Fruit fly (Drosophila melanogaster) whole organism, embryonic: Measurements from ENCODE around the gene CG31551.

Experiments
- Atf6 ChIP-seq: fragments of 200-800 bp; sonication (Bioruptor generic); IDR thresholded peaks from 2 replicates; pipeline ENCODE4 v1.3.6; 2022; ENCODE audit warnings: missing biosample characterization, missing genetic modification characterization
- Bgb ChIP-seq: fragments of 200-800 bp; sonication (Bioruptor generic); IDR thresholded peaks from 2 replicates; pipeline ENCODE4 v1.3.6; 2022; ENCODE audit warnings: missing biosample characterization, missing genetic modification characterization; ENCODE audit not compliant: partially characterized antibody
- BtbVII ChIP-seq: fragments of 200-800 bp; sonication (Bioruptor generic); optimal IDR thresholded peaks from 3 replicates; lab custom pipeline; 2017; ENCODE audit warnings: missing biosample characterization, mild to moderate bottlenecking, missing genetic modification characterization
- Bteb2 ChIP-seq: fragments of 200-800 bp; sonication (Bioruptor generic); optimal IDR thresholded peaks from 2 replicates; lab custom pipeline; 2016; ENCODE audit warnings: missing biosample characterization, missing genetic modification characterization
- CG10543 ChIP-seq: fragments of 200-800 bp; sonication (Bioruptor generic); optimal IDR thresholded peaks from 3 replicates; lab custom pipeline; 2017; ENCODE audit warnings: missing biosample characterization, mild to moderate bottlenecking, missing genetic modification characterization, moderate library complexity
- CG11560 ChIP-seq: fragments of 200-800 bp; sonication (Bioruptor generic); IDR thresholded peaks from 3 replicates; pipeline ENCODE4 v1.3.6; 2022; ENCODE audit warnings: missing biosample characterization, missing genetic modification characterization
- CG14860 ChIP-seq: fragments of 200-800 bp; sonication (Bioruptor generic); IDR thresholded peaks from 3 replicates; pipeline ENCODE4 v1.3.6; 2022; ENCODE audit warnings: missing biosample characterization, missing genetic modification characterization; ENCODE audit not compliant: partially characterized antibody
- CG15011 ChIP-seq: fragments of 200-800 bp; sonication (Bioruptor generic); optimal IDR thresholded peaks from 3 replicates; lab custom pipeline; 2018; ENCODE audit warnings: missing biosample characterization, mild to moderate bottlenecking, missing genetic modification characterization
- CG1529 ChIP-seq: fragments of 200-800 bp; sonication (Bioruptor generic); optimal IDR thresholded peaks from 3 replicates; lab custom pipeline; 2018; ENCODE audit warnings: missing biosample characterization, missing genetic modification characterization
- CG1603 ChIP-seq: fragments of 200-800 bp; sonication (Bioruptor generic); optimal IDR thresholded peaks from 2 replicates; lab custom pipeline; 2019; ENCODE audit warnings: missing biosample characterization, mild to moderate bottlenecking, missing genetic modification characterization, moderate library complexity
- CG16813 ChIP-seq: fragments of 200-800 bp; sonication (Bioruptor generic); IDR thresholded peaks from 3 replicates; pipeline ENCODE4 v1.3.6; 2022; ENCODE audit warnings: missing biosample characterization, missing genetic modification characterization; ENCODE audit not compliant: partially characterized antibody
- CG17612 ChIP-seq: fragments of 200-800 bp; sonication (Bioruptor generic); IDR thresholded peaks from 2 replicates; pipeline ENCODE4 v1.3.6; 2022; ENCODE audit warnings: missing biosample characterization, missing genetic modification characterization
- CG2129 ChIP-seq: fragments of 200-800 bp; sonication (Bioruptor generic); IDR thresholded peaks from 2 replicates; pipeline ENCODE4 v1.3.6; 2022; ENCODE audit warnings: missing biosample characterization, missing genetic modification characterization; ENCODE audit not compliant: partially characterized antibody
- CG3163 ChIP-seq: fragments of 200-800 bp; sonication (Bioruptor generic); optimal IDR thresholded peaks from 3 replicates; lab custom pipeline; 2016; ENCODE audit warnings: missing biosample characterization, missing genetic modification characterization
- CG5180 ChIP-seq: fragments of 200-800 bp; sonication (Bioruptor generic); optimal IDR thresholded peaks from 3 replicates; lab custom pipeline; 2017; ENCODE audit warnings: missing biosample characterization, missing genetic modification characterization, mild to moderate bottlenecking, moderate library complexity, missing genetic modification reagents
- CG6272 ChIP-seq: fragments of 200-800 bp; sonication (Bioruptor generic); IDR thresholded peaks from 2 replicates; pipeline ENCODE4 v1.3.6; 2022; ENCODE audit warnings: missing biosample characterization, missing genetic modification characterization
- CG6689 ChIP-seq: fragments of 200-800 bp; sonication (Bioruptor generic); IDR thresholded peaks from 2 replicates; pipeline ENCODE4 v1.3.6; 2022; ENCODE audit warnings: missing biosample characterization, missing genetic modification characterization
- CG8290 ChIP-seq, 3 experiments: fragments of 200-800 bp; sonication (Bioruptor generic); optimal IDR thresholded peaks; 2 replicates each; lab custom pipeline; 2016 to 2019; ENCODE audit warnings: missing biosample characterization in 3 of 3, missing genetic modification characterization in 3 of 3, mild to moderate bottlenecking in 2 of 3, moderate library complexity in 1 of 3
- CG9876 ChIP-seq: fragments of 200-800 bp; sonication (Bioruptor generic); optimal IDR thresholded peaks from 2 replicates; lab custom pipeline; 2016; ENCODE audit warnings: missing biosample characterization, missing genetic modification characterization
- CoRest ChIP-seq: fragments of 200-800 bp; sonication (Bioruptor generic); optimal IDR thresholded peaks from 3 replicates; lab custom pipeline; 2018; ENCODE audit warnings: missing biosample characterization, mild to moderate bottlenecking, missing genetic modification characterization, moderate library complexity
- Dip3 ChIP-seq: fragments of 200-800 bp; sonication (Bioruptor generic); optimal IDR thresholded peaks from 3 replicates; lab custom pipeline; 2016; ENCODE audit warnings: missing biosample characterization, missing genetic modification characterization
- Dref ChIP-seq: fragments of 200-800 bp; sonication (Bioruptor generic); IDR thresholded peaks from 2 replicates; pipeline ENCODE4 v1.3.6; 2022; ENCODE audit warnings: missing biosample characterization, missing genetic modification characterization
- Hsf ChIP-seq: fragments of 200-800 bp; sonication (Bioruptor generic); optimal IDR thresholded peaks from 3 replicates; lab custom pipeline; 2016; ENCODE audit warnings: missing biosample characterization, missing genetic modification characterization
- NK7.1 ChIP-seq: fragments of 200-800 bp; sonication (Bioruptor generic); optimal IDR thresholded peaks from 3 replicates; lab custom pipeline; 2016; ENCODE audit warnings: missing biosample characterization, missing genetic modification characterization
- Scr ChIP-seq: fragments of 200-800 bp; sonication (Bioruptor generic); IDR thresholded peaks from 2 replicates; pipeline ENCODE4 v1.3.6; 2022; ENCODE audit warnings: missing biosample characterization, missing genetic modification characterization; ENCODE audit not compliant: partially characterized antibody
- Ssrp ChIP-seq: fragments of 200-800 bp; sonication (Bioruptor generic); optimal IDR thresholded peaks from 2 replicates; lab custom pipeline; 2018; ENCODE audit warnings: missing biosample characterization, mild to moderate bottlenecking, missing genetic modification characterization, moderate library complexity
- Stat92E ChIP-seq, 3 experiments: fragments of >200 bp in 2 of 3; fragments of 200-800 bp in 1 of 3; sonication (Bioruptor generic) in 1 of 3; optimal IDR thresholded peaks; 2 replicates each; lab custom pipeline; 2017 to 2019; ENCODE audit warnings: missing biosample characterization in 3 of 3, missing genetic modification characterization in 3 of 3, mild to moderate bottlenecking in 1 of 3, moderate library complexity in 1 of 3
- ato ChIP-seq: fragments of 200-800 bp; sonication (Bioruptor generic); IDR thresholded peaks from 2 replicates; pipeline ENCODE4 v1.3.6; 2022; ENCODE audit warnings: missing biosample characterization, missing genetic modification characterization; ENCODE audit not compliant: partially characterized antibody
- bbx ChIP-seq: fragments of 200-800 bp; sonication (Bioruptor generic); IDR thresholded peaks from 2 replicates; pipeline ENCODE4 v1.3.6; 2022; ENCODE audit warnings: missing biosample characterization, missing genetic modification characterization; ENCODE audit not compliant: partially characterized antibody
- cad ChIP-seq: fragments of >200 bp; optimal IDR thresholded peaks from 2 replicates; lab custom pipeline; 2017; ENCODE audit warnings: missing biosample characterization, missing genetic modification characterization
- crp ChIP-seq, 2 experiments: fragments of 200-800 bp; sonication (Bioruptor generic); optimal IDR thresholded peaks; 2 replicates in 1 of 2; 3 replicates in 1 of 2; lab custom pipeline; 2017; ENCODE audit warnings: missing biosample characterization in 2 of 2, missing genetic modification characterization in 2 of 2, mild to moderate bottlenecking in 1 of 2, moderate library complexity in 1 of 2
- gem ChIP-seq: fragments of 200-800 bp; sonication (Bioruptor generic); optimal IDR thresholded peaks from 2 replicates; lab custom pipeline; 2019; ENCODE audit warnings: missing biosample characterization, mild to moderate bottlenecking, missing genetic modification characterization, moderate library complexity
- h ChIP-seq: fragments of >200 bp; optimal IDR thresholded peaks from 2 replicates; lab custom pipeline; 2017
- hb ChIP-seq: fragments of 200-800 bp; sonication (Bioruptor generic); IDR thresholded peaks from 3 replicates; pipeline ENCODE4 v1.3.6; 2022; ENCODE audit warnings: missing biosample characterization, missing genetic modification characterization; ENCODE audit not compliant: partially characterized antibody
- kni ChIP-seq: fragments of 200-800 bp; sonication (Bioruptor generic); optimal IDR thresholded peaks from 3 replicates; lab custom pipeline; 2017; ENCODE audit warnings: mild to moderate bottlenecking, missing biosample characterization, missing genetic modification reagents, missing genetic modification characterization
- pnt ChIP-seq: fragments of 200-800 bp; sonication (Bioruptor generic); optimal IDR thresholded peaks from 3 replicates; lab custom pipeline; 2016; ENCODE audit warnings: missing biosample characterization, missing genetic modification characterization
- row ChIP-seq: fragments of 200-800 bp; sonication (Bioruptor generic); IDR thresholded peaks from 3 replicates; pipeline ENCODE4 v1.3.6; 2022; ENCODE audit warnings: missing biosample characterization, missing genetic modification characterization
- sim ChIP-seq: fragments of 200-800 bp; sonication (Bioruptor generic); IDR thresholded peaks from 2 replicates; pipeline ENCODE4 v1.3.6; 2022; ENCODE audit warnings: missing biosample characterization, missing genetic modification characterization
- sisA ChIP-seq: fragments of 200-800 bp; sonication (Bioruptor generic); IDR thresholded peaks from 2 replicates; pipeline ENCODE4 v1.3.6; 2022; ENCODE audit warnings: missing biosample characterization, missing genetic modification characterization
- sob ChIP-seq: fragments of 200-800 bp; sonication (Bioruptor generic); IDR thresholded peaks from 2 replicates; pipeline ENCODE4 v1.3.6; 2022; ENCODE audit warnings: missing biosample characterization, missing genetic modification characterization
- stc ChIP-seq: fragments of 200-800 bp; sonication (Bioruptor generic); IDR thresholded peaks from 2 replicates; pipeline ENCODE4 v1.3.6; 2022; ENCODE audit warnings: missing biosample characterization, missing genetic modification characterization
- tup ChIP-seq: fragments of 200-800 bp; sonication (Bioruptor generic); optimal IDR thresholded peaks from 2 replicates; lab custom pipeline; 2016; ENCODE audit warnings: missing biosample characterization, mild to moderate bottlenecking, missing genetic modification characterization, moderate library complexity
- usp ChIP-seq: fragments of >200 bp; optimal IDR thresholded peaks from 2 replicates; lab custom pipeline; 2017; ENCODE audit warnings: missing biosample characterization, missing genetic modification characterization

Gene CG31551

DNA sequence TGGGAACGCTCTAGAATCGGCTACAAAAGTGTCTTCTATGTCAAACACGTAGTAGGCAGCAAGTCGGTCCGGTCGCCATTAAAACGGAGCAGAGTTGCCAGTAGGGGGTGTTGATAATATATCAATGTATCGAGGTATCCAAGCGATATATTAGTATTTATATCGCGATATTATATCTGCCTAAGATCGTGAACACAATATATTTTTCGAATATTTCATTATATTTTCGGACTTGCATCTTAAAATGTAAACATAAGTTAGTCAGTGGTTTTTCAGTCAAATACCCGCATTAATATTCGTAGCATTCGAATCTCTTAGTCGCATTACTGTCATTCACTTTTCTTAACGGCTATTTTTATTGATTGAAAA is 32.2 kb downstream of the CG31551 start, which contains the start of gene CG2182 (continued):
- TF ChIP-seq hb (GFP tag; lab: Robert Waterston, UW) (peak; percentile 55), CG1603 (peak; percentile 44), usp (GFP tag; lab: Kevin White, UChicago) (no peak), CG6689 (GFP tag; lab: Robert Waterston, UW) (0 out of 2 replicates have a peak, but pooled peaks have one; percentile 5), row (GFP tag; lab: Robert Waterston, UW) (peak; percentile 74), CG9876 (GFP tag; lab: Kevin White, UChicago) (no peak), CG10543 (GFP tag; lab: Kevin White, UChicago) (no peak), crp (GFP tag; optimal IDR thresholded peaks at IDR 0.05; lab: Kevin White, UChicago) (no peak), BtbVII (GFP tag; lab: Kevin White, UChicago) (no peak), pnt (GFP tag; lab: Kevin White, UChicago) (no peak), tup (GFP tag; lab: Kevin White, UChicago) (no peak), CG8290 (GFP tag; optimal IDR thresholded peaks at IDR 0.05; lab: Kevin White, UChicago) (no peak), CG8290 (tag; optimal IDR thresholded peaks at IDR 0.05; lab: Kevin White, UChicago) (peak; percentile 48 to 50), sisA (GFP tag; lab: Robert Waterston, UW) (no peak), CG5180 (GFP tag; lab: Kevin White, UChicago) (no peak), CG3163 (GFP tag; lab: Kevin White, UChicago) (no peak), CG17612 (no peak), Atf6 (GFP tag; lab: Robert Waterston, UW) (no peak), Ssrp (no peak), Dref (peak; percentile 56), CG11560 (tag; lab: Robert Waterston, UW) (no peak), CG14860 (GFP tag; lab: Robert Waterston, UW) (peak; percentile 43), Bgb (GFP tag; lab: Robert Waterston, UW) (peak; percentile 77), Dip3 (GFP tag; lab: Kevin White, UChicago) (no peak), cad (no peak), CG6272 (GFP tag; lab: Robert Waterston, UW) (no peak), kni (no peak), sim (GFP tag; lab: Robert Waterston, UW) (no peak), bbx (GFP tag; lab: Robert Waterston, UW) (peak; percentile 90), h (lab: Kevin White, UChicago) (no peak), Bteb2 (GFP tag; lab: Kevin White, UChicago) (no peak), ato (GFP tag; lab: Robert Waterston, UW) (peak; percentile 83), CG2129 (GFP tag; lab: Robert Waterston, UW) (peak; percentile 39; the same call in 1 of the 2 replicates), CG15011 (GFP tag; lab: Kevin White, UChicago) (no peak), CoRest (no peak), stc (GFP tag; lab: Robert Waterston, UW) (no peak), CG16813 (GFP tag; lab: Robert Waterston, UW) (peak; percentile 50), NK7.1 (GFP tag; lab: Kevin White, UChicago) (no peak), gem (tag; lab: Kevin White, UChicago) (no peak), Hsf (GFP tag; lab: Kevin White, UChicago) (peak; percentile 3), Stat92E (GFP tag; optimal IDR thresholded peaks at IDR 0.05; lab: Kevin White, UChicago) (no peak), Scr (GFP tag; lab: Robert Waterston, UW) (no peak), CG1529 (no peak), sob (GFP tag; lab: Robert Waterston, UW) (no peak)
